Worm (Caenorhabditis elegans): Measurements from ENCODE around the gene mrpl-46.

DNA sequence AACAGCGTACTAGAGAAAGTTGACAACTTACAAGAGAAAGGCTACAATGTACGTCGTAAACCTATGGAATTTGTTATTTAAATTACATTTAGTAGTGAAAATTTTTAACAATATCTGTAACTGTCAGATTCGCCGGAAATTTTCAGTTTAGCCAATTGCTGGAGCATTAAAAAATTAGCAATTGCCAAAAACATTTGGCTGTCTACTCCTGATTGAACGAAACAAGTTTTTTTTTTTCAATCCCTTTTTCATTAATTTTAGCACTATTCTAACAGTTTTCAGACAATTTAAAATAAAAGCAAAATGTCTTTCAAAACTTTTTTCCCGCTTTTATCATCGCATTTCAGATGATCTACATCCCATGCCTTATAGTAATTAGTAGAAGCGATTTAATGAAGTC is 43.7 kb upstream of the mrpl-46 start:
- no peak for TF ChIP-seq nhr-237 (tag; optimal IDR thresholded peaks at IDR 0.05)
- no peak for TF ChIP-seq hmg-1.1 (GFP tag; IDR thresholded peaks at IDR 0.05)
- no peak for TF ChIP-seq nhr-102 (tag; optimal IDR thresholded peaks at IDR 0.05)
- no peak for TF ChIP-seq unc-130 (GFP tag; optimal IDR thresholded peaks at IDR 0.05)
- TF ChIP-seq egl-43 (GFP tag; IDR thresholded peaks at IDR 0.05), result no peak
- no peak for TF ChIP-seq madf-5 (GFP tag; IDR thresholded peaks at IDR 0.05)
- TF ChIP-seq unc-39 (tag; optimal IDR thresholded peaks at IDR 0.05), result no peak
- TF ChIP-seq ztf-11 (tag; optimal IDR thresholded peaks at IDR 0.05), result no peak

Data from whole organism, L4 larva.